Worm (Caenorhabditis elegans) whole organism, midembryonic: ENCODE data around the gene T24B8.4.

Experiments
- klf-2 ChIP-seq: fragments of 200-800 bp; sonication (Bioruptor generic); conservative IDR thresholded peaks from 2 replicates; pipeline ENCODE4 v1.3.6; 2022; ENCODE audit warnings: missing genetic modification reagents, missing genetic modification characterization, missing compliant biosample characterization
- med-1 ChIP-seq: sonication (generic microtip); optimal IDR thresholded peaks from 2 replicates; lab custom pipeline; 2017; ENCODE audit warnings: missing genetic modification characterization, mild to moderate bottlenecking, missing compliant biosample characterization, antibody characterized with exemption, missing genetic modification reagents; ENCODE audit not compliant: insufficient read depth
- ztf-23 ChIP-seq: fragments of 200-800 bp; sonication (Bioruptor generic); IDR thresholded peaks from 2 replicates; pipeline ENCODE4 v1.3.6; 2022; ENCODE audit warnings: missing genetic modification reagents, missing genetic modification characterization, missing compliant biosample characterization

DNA sequence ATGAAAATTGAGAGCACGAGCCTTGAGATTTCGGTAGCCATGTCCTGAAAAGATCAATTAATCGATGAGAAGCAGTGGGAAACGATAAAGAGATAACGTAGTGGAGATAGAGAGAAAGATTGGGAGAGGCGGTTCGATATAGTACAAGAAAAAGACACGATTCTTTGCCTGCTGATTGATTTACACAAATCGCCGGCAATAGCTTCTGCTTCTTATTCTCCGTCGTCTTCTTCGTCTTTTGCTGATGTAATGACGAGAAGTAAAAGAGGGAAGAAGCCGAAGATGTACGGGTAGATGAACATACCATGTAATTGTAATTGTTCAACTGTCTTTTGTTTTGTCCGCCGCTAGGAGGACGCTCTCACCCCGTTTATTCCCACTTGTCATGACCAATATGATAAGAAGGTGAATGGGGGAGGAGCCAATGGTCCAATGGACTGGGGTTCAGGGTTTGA lies 41.4 kb downstream of the T24B8.4 start, which contains the start of gene F37B12.1:
- TF ChIP-seq med-1 (GFP tag; lab: Kevin White, UChicago) (no peak), ztf-23 (GFP tag; lab: Robert Waterston, UW) (no peak), klf-2 (GFP tag; lab: Robert Waterston, UW) (no peak)
